Fruit fly (Drosophila melanogaster) whole organism, embryonic: Measurements from ENCODE around the gene CG8507.

Source experiments
- Atf-2 ChIP-seq: fragments of 200-800 bp; sonication (Bioruptor generic); optimal IDR thresholded peaks from 2 replicates; lab custom pipeline; 2016; ENCODE audit warnings: missing biosample characterization, missing genetic modification characterization
- B-H1 ChIP-seq: fragments of 200-800 bp; sonication (Bioruptor generic); IDR thresholded peaks from 3 replicates; pipeline ENCODE4 v1.3.6; 2022; ENCODE audit warnings: missing biosample characterization, missing genetic modification characterization
- Bgb ChIP-seq: fragments of 200-800 bp; sonication (Bioruptor generic); IDR thresholded peaks from 2 replicates; pipeline ENCODE4 v1.3.6; 2022; ENCODE audit warnings: missing biosample characterization, missing genetic modification characterization; ENCODE audit not compliant: partially characterized antibody
- C15 ChIP-seq: fragments of 200-800 bp; sonication (Bioruptor generic); IDR thresholded peaks from 3 replicates; pipeline ENCODE4 v1.3.6; 2022; ENCODE audit warnings: missing biosample characterization, missing genetic modification characterization
- CG11504 ChIP-seq: fragments of 200-800 bp; sonication (Bioruptor generic); optimal IDR thresholded peaks from 3 replicates; lab custom pipeline; 2019; ENCODE audit warnings: missing biosample characterization, mild to moderate bottlenecking, missing genetic modification characterization, moderate library complexity
- CG12942 ChIP-seq: fragments of 200-800 bp; sonication (Bioruptor generic); optimal IDR thresholded peaks from 3 replicates; lab custom pipeline; 2016; ENCODE audit warnings: missing biosample characterization, missing genetic modification characterization
- CG13424 ChIP-seq: fragments of 200-800 bp; sonication (Bioruptor generic); optimal IDR thresholded peaks from 2 replicates; lab custom pipeline; 2019; ENCODE audit warnings: missing biosample characterization, mild to moderate bottlenecking, missing genetic modification characterization, moderate library complexity
- CG1792 ChIP-seq: fragments of 200-800 bp; sonication (Bioruptor generic); optimal IDR thresholded peaks from 2 replicates; lab custom pipeline; 2016; ENCODE audit warnings: missing biosample characterization, missing genetic modification characterization
- CG2199 ChIP-seq: fragments of 200-800 bp; sonication (Bioruptor generic); IDR thresholded peaks from 3 replicates; pipeline ENCODE4 v1.3.6; 2022; ENCODE audit warnings: missing biosample characterization, missing genetic modification characterization
- CG2678 ChIP-seq: fragments of 200-800 bp; sonication (Bioruptor generic); optimal IDR thresholded peaks from 3 replicates; lab custom pipeline; 2019; ENCODE audit warnings: missing biosample characterization, mild to moderate bottlenecking, missing genetic modification characterization, moderate library complexity
- CG2712 ChIP-seq: fragments of 200-800 bp; optimal IDR thresholded peaks from 3 replicates; lab custom pipeline; 2019; ENCODE audit warnings: missing biosample characterization, mild to moderate bottlenecking, missing genetic modification characterization, moderate library complexity
- CG32772 ChIP-seq: fragments of 200-800 bp; sonication (Bioruptor generic); IDR thresholded peaks from 2 replicates; pipeline ENCODE4 v1.3.6; 2022; ENCODE audit warnings: missing biosample characterization, missing genetic modification characterization
- CG33213 ChIP-seq: fragments of 200-800 bp; sonication (Bioruptor generic); optimal IDR thresholded peaks from 3 replicates; lab custom pipeline; 2016; ENCODE audit warnings: missing biosample characterization, missing genetic modification characterization
- CG34422 ChIP-seq: fragments of 200-800 bp; sonication (Bioruptor generic); IDR thresholded peaks from 3 replicates; pipeline ENCODE4 v1.3.6; 2022; ENCODE audit warnings: missing biosample characterization, missing genetic modification characterization
- CG6689 ChIP-seq: fragments of 200-800 bp; sonication (Bioruptor generic); IDR thresholded peaks from 2 replicates; pipeline ENCODE4 v1.3.6; 2022; ENCODE audit warnings: missing biosample characterization, missing genetic modification characterization
- CG7928 ChIP-seq: fragments of 200-800 bp; sonication (Bioruptor generic); optimal IDR thresholded peaks from 2 replicates; lab custom pipeline; 2017; ENCODE audit warnings: missing biosample characterization, mild to moderate bottlenecking, missing genetic modification characterization
- CG7987 ChIP-seq: fragments of 200-800 bp; sonication (Bioruptor generic); optimal IDR thresholded peaks from 2 replicates; lab custom pipeline; 2018; ENCODE audit warnings: missing biosample characterization, mild to moderate bottlenecking, missing genetic modification characterization, moderate library complexity
- CG8290 ChIP-seq, 3 experiments: fragments of 200-800 bp; sonication (Bioruptor generic); optimal IDR thresholded peaks; 2 replicates each; lab custom pipeline; 2016 to 2019; ENCODE audit warnings: missing biosample characterization in 3 of 3, missing genetic modification characterization in 3 of 3, mild to moderate bottlenecking in 2 of 3, moderate library complexity in 1 of 3
- CG8359 ChIP-seq: fragments of 200-800 bp; sonication (Bioruptor generic); optimal IDR thresholded peaks from 2 replicates; lab custom pipeline; 2017; ENCODE audit warnings: missing biosample characterization, mild to moderate bottlenecking, missing genetic modification characterization, borderline replicate concordance
- CrebB ChIP-seq: fragments of 200-800 bp; sonication (Bioruptor generic); optimal IDR thresholded peaks from 3 replicates; lab custom pipeline; 2018; ENCODE audit warnings: missing biosample characterization, mild to moderate bottlenecking, missing genetic modification characterization
- Dip2 ChIP-seq: fragments of 200-800 bp; sonication (Bioruptor generic); IDR thresholded peaks from 2 replicates; pipeline ENCODE4 v1.3.6; 2022; ENCODE audit warnings: missing biosample characterization, missing genetic modification characterization
- Eip74EF ChIP-seq, 2 experiments: fragments of 200-800 bp in 1 of 2; fragments of >200 bp in 1 of 2; sonication (Bioruptor generic) in 1 of 2; optimal IDR thresholded peaks; 2 replicates each; lab custom pipeline; 2017 to 2019; ENCODE audit warnings: missing biosample characterization in 2 of 2, missing genetic modification characterization in 2 of 2, mild to moderate bottlenecking in 1 of 2, moderate library complexity in 1 of 2
- HHEX ChIP-seq: fragments of 200-800 bp; sonication (Bioruptor generic); optimal IDR thresholded peaks from 3 replicates; lab custom pipeline; 2017; ENCODE audit warnings: missing biosample characterization, mild to moderate bottlenecking, missing genetic modification characterization, missing genetic modification reagents
- HmgZ ChIP-seq: fragments of 200-800 bp; sonication (Bioruptor generic); optimal IDR thresholded peaks from 2 replicates; lab custom pipeline; 2018; ENCODE audit warnings: missing biosample characterization, mild to moderate bottlenecking, missing genetic modification characterization
- Hsf ChIP-seq: fragments of 200-800 bp; sonication (Bioruptor generic); optimal IDR thresholded peaks from 3 replicates; lab custom pipeline; 2016; ENCODE audit warnings: missing biosample characterization, missing genetic modification characterization
- Jarid2 ChIP-seq: fragments of 200-800 bp; sonication (Bioruptor generic); optimal IDR thresholded peaks from 3 replicates; lab custom pipeline; 2017; ENCODE audit warnings: mild to moderate bottlenecking, missing biosample characterization, missing genetic modification reagents, missing genetic modification characterization
- NK7.1 ChIP-seq: fragments of 200-800 bp; sonication (Bioruptor generic); optimal IDR thresholded peaks from 3 replicates; lab custom pipeline; 2016; ENCODE audit warnings: missing biosample characterization, missing genetic modification characterization
- PHDP ChIP-seq: fragments of 200-800 bp; sonication (Bioruptor generic); optimal IDR thresholded peaks from 3 replicates; lab custom pipeline; 2018; ENCODE audit warnings: missing biosample characterization, mild to moderate bottlenecking, missing genetic modification characterization, moderate library complexity
- Pdp1 ChIP-seq, 2 experiments: fragments of 200-800 bp; sonication (Bioruptor generic); optimal IDR thresholded peaks; 3 replicates each; lab custom pipeline; 2016; ENCODE audit warnings: missing biosample characterization in 2 of 2, missing genetic modification characterization in 2 of 2, mild to moderate bottlenecking in 1 of 2, moderate library complexity in 1 of 2
- Ravus ChIP-seq: fragments of 200-800 bp; sonication (Bioruptor generic); IDR thresholded peaks from 2 replicates; pipeline ENCODE4 v1.3.6; 2022; ENCODE audit warnings: missing biosample characterization, missing genetic modification characterization
- ap ChIP-seq: fragments of 200-800 bp; sonication (Bioruptor generic); IDR thresholded peaks from 2 replicates; pipeline ENCODE4 v1.3.6; 2022; ENCODE audit warnings: missing biosample characterization, missing genetic modification characterization
- caup ChIP-seq: fragments of 200-800 bp; sonication (Bioruptor generic); optimal IDR thresholded peaks from 3 replicates; lab custom pipeline; 2017; ENCODE audit warnings: missing biosample characterization, mild to moderate bottlenecking, missing genetic modification characterization, moderate library complexity; ENCODE audit not compliant: severe bottlenecking
- danr ChIP-seq: fragments of 200-800 bp; sonication (Bioruptor generic); IDR thresholded peaks from 2 replicates; pipeline ENCODE4 v1.3.6; 2022; ENCODE audit warnings: missing biosample characterization, missing genetic modification characterization
- dmrt11E ChIP-seq: fragments of 200-800 bp; sonication (Bioruptor generic); optimal IDR thresholded peaks from 3 replicates; lab custom pipeline; 2018; ENCODE audit warnings: missing biosample characterization, mild to moderate bottlenecking, missing genetic modification characterization, moderate library complexity
- dpn ChIP-seq, 2 experiments: fragments of 200-800 bp; sonication (Bioruptor generic); optimal IDR thresholded peaks; 3 replicates each; lab custom pipeline; 2016; ENCODE audit warnings: missing biosample characterization in 2 of 2, missing genetic modification characterization in 2 of 2
- eyg ChIP-seq: fragments of 200-800 bp; sonication (Bioruptor generic); optimal IDR thresholded peaks from 3 replicates; lab custom pipeline; 2016; ENCODE audit warnings: missing biosample characterization, missing genetic modification characterization
- h ChIP-seq: fragments of >200 bp; optimal IDR thresholded peaks from 2 replicates; lab custom pipeline; 2017
- hb ChIP-seq: fragments of 200-800 bp; sonication (Bioruptor generic); IDR thresholded peaks from 3 replicates; pipeline ENCODE4 v1.3.6; 2022; ENCODE audit warnings: missing biosample characterization, missing genetic modification characterization; ENCODE audit not compliant: partially characterized antibody
- lbe ChIP-seq: fragments of 200-800 bp; sonication (Bioruptor generic); optimal IDR thresholded peaks from 2 replicates; lab custom pipeline; 2016; ENCODE audit warnings: missing biosample characterization, mild to moderate bottlenecking, missing genetic modification characterization
- mam ChIP-seq: fragments of 200-800 bp; sonication (Bioruptor generic); optimal IDR thresholded peaks from 3 replicates; lab custom pipeline; 2016; ENCODE audit warnings: missing biosample characterization, missing genetic modification characterization
- mld ChIP-seq: fragments of 200-800 bp; sonication (Bioruptor generic); IDR thresholded peaks from 3 replicates; pipeline ENCODE4 v1.3.6; 2022; ENCODE audit warnings: missing biosample characterization, missing genetic modification characterization; ENCODE audit not compliant: partially characterized antibody
- nom ChIP-seq: fragments of 200-800 bp; sonication (Bioruptor generic); optimal IDR thresholded peaks from 2 replicates; lab custom pipeline; 2017; ENCODE audit warnings: missing biosample characterization, missing genetic modification characterization, mild to moderate bottlenecking, moderate library complexity, missing genetic modification reagents
- psq ChIP-seq: fragments of 200-800 bp; sonication (Bioruptor generic); optimal IDR thresholded peaks from 2 replicates; lab custom pipeline; 2017; ENCODE audit warnings: missing biosample characterization, missing genetic modification characterization
- pzg ChIP-seq: fragments of 200-800 bp; sonication (Bioruptor generic); optimal IDR thresholded peaks from 3 replicates; lab custom pipeline; 2018; ENCODE audit warnings: missing biosample characterization, mild to moderate bottlenecking, missing genetic modification characterization, moderate library complexity
- ranshi ChIP-seq: fragments of 200-800 bp; sonication (Bioruptor generic); IDR thresholded peaks from 2 replicates; pipeline ENCODE4 v1.3.6; 2022; ENCODE audit warnings: missing biosample characterization, missing genetic modification characterization
- repo ChIP-seq: fragments of 200-800 bp; sonication (Bioruptor generic); optimal IDR thresholded peaks from 2 replicates; lab custom pipeline; 2016; ENCODE audit warnings: missing biosample characterization, missing genetic modification characterization
- run ChIP-seq: fragments of 200-800 bp; sonication (Bioruptor generic); optimal IDR thresholded peaks from 3 replicates; lab custom pipeline; 2018; ENCODE audit warnings: missing biosample characterization, mild to moderate bottlenecking, missing genetic modification characterization
- sob ChIP-seq: fragments of 200-800 bp; sonication (Bioruptor generic); IDR thresholded peaks from 2 replicates; pipeline ENCODE4 v1.3.6; 2022; ENCODE audit warnings: missing biosample characterization, missing genetic modification characterization
- zen ChIP-seq: fragments of 200-800 bp; sonication (Bioruptor generic); optimal IDR thresholded peaks from 3 replicates; lab custom pipeline; 2018; ENCODE audit warnings: missing biosample characterization, mild to moderate bottlenecking, missing genetic modification characterization, moderate library complexity

The CG8507 gene

dm6 chr3R:9791177-9791806 lies at the start of gene CG8507, which contains the start of gene CG12945 (continued):
- TF ChIP-seq pzg (GFP tag; lab: Kevin White, UChicago) = peak; percentile 55
- peak; percentile 53 for TF ChIP-seq Atf-2 (GFP tag; lab: Kevin White, UChicago)
- TF ChIP-seq hb (GFP tag; lab: Robert Waterston, UW) = no peak
- TF ChIP-seq nom (GFP tag; lab: Kevin White, UChicago) = peak; percentile 8
- no peak for TF ChIP-seq CG2199 (GFP tag; lab: Robert Waterston, UW)
- TF ChIP-seq CG8290 (GFP tag; optimal IDR thresholded peaks at IDR 0.05; lab: Kevin White, UChicago) = peak; percentile 45
- no peak for TF ChIP-seq CG8290 (tag; optimal IDR thresholded peaks at IDR 0.05; lab: Kevin White, UChicago)
- TF ChIP-seq CG2712 = peak; percentile 47
- TF ChIP-seq CG7928 (GFP tag; lab: Kevin White, UChicago) = no peak
- TF ChIP-seq repo (GFP tag; lab: Kevin White, UChicago) = no peak
- no peak for TF ChIP-seq Dip2 (GFP tag; lab: Robert Waterston, UW)
- TF ChIP-seq zen (tag; lab: Kevin White, UChicago) = peak; percentile 25
- TF ChIP-seq Pdp1 (GFP tag; optimal IDR thresholded peaks at IDR 0.05; lab: Kevin White, UChicago) = peak; percentile 56 to 59
- no peak for TF ChIP-seq ranshi (GFP tag; lab: Robert Waterston, UW)
- TF ChIP-seq C15 = no peak
- TF ChIP-seq h (lab: Kevin White, UChicago) = no peak
- TF ChIP-seq caup = no peak
- no peak for TF ChIP-seq eyg (GFP tag; lab: Kevin White, UChicago)
- TF ChIP-seq HHEX (GFP tag; lab: Kevin White, UChicago) = no peak
- TF ChIP-seq HmgZ (tag; lab: Kevin White, UChicago) = peak; percentile 77
- no peak for TF ChIP-seq run (tag; lab: Kevin White, UChicago)
- no peak for TF ChIP-seq NK7.1
- TF ChIP-seq Ravus = no peak
- TF ChIP-seq mam = peak; percentile 44
- peak; percentile 63 for TF ChIP-seq Hsf
- TF ChIP-seq sob = peak; percentile 8; the same call in 1 of the 2 replicates
- TF ChIP-seq CG8359 (GFP tag; lab: Kevin White, UChicago) = no peak
- TF ChIP-seq CrebB (tag; lab: Kevin White, UChicago) = no peak
- no peak for TF ChIP-seq CG32772 (GFP tag; lab: Robert Waterston, UW)
- peak; percentile 4 for TF ChIP-seq dmrt11E
- no peak for TF ChIP-seq Eip74EF (GFP tag; optimal IDR thresholded peaks at IDR 0.05; lab: Kevin White, UChicago)
- 0 out of 2 replicates have a peak, but pooled peaks have one; percentile 9 for TF ChIP-seq CG6689 (GFP tag; lab: Robert Waterston, UW)
- no peak for TF ChIP-seq ap
- TF ChIP-seq CG7987 (GFP tag; lab: Kevin White, UChicago) = no peak
- no peak for TF ChIP-seq Bgb (GFP tag; lab: Robert Waterston, UW)
- TF ChIP-seq CG33213 = no peak
- peak; percentile 43 for TF ChIP-seq dpn (GFP tag; optimal IDR thresholded peaks at IDR 0.05; lab: Kevin White, UChicago)
- TF ChIP-seq CG11504 = no peak
- TF ChIP-seq CG12942 (GFP tag; lab: Kevin White, UChicago) = peak; percentile 35
- no peak for TF ChIP-seq CG34422 (GFP tag; lab: Robert Waterston, UW)
- no peak for TF ChIP-seq danr
- TF ChIP-seq Jarid2 = no peak
- TF ChIP-seq CG2678 (tag; lab: Kevin White, UChicago) = no peak
- TF ChIP-seq psq (GFP tag; lab: Kevin White, UChicago) = no peak
- peak; percentile 48 for TF ChIP-seq PHDP
- no peak for TF ChIP-seq B-H1 (GFP tag; lab: Robert Waterston, UW)
- TF ChIP-seq lbe (GFP tag; lab: Kevin White, UChicago) = peak; percentile 3
- TF ChIP-seq mld = no peak
- no peak for TF ChIP-seq CG1792
- TF ChIP-seq CG13424 (tag; lab: Kevin White, UChicago) = peak; percentile 67
